Worm (Caenorhabditis elegans): Measurements from ENCODE around the gene dkc-1.
A peak's percentile ranks its signal among the peaks of the same experiment; 100 is the strongest.

DNA sequence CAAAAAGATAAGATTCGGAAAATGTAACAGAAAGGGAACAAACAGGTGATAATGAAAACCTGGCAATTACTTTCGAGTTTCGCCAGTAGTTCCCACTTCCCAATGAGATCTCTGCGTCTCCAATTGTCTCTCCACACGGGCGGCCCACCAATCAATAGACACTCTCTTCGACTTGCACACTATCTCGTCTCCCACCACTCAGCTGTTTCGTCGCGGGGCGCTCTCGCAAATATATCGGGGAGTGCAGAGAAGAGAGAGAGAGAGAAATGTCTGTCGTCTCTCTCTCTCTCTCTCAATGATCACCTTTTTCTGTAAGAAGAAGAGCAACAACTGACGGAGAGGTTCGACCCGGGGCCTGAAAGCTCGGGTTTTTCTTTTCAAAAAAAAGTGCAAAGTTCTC is 28.1 kb upstream of the dkc-1 start:
- TF ChIP-seq pax-1 (tag; optimal IDR thresholded peaks at IDR 0.05): no peak
- no peak for TF ChIP-seq nhr-11 (tag; optimal IDR thresholded peaks at IDR 0.05)
- peak; percentile 67 for TF ChIP-seq tbx-2 (tag; optimal IDR thresholded peaks at IDR 0.05)
- no peak for TF ChIP-seq hlh-8 (tag; optimal IDR thresholded peaks at IDR 0.05)
- peak; percentile 82 for TF ChIP-seq hlh-30 (tag; optimal IDR thresholded peaks at IDR 0.05; ENCODE audit: insufficient read depth)
- TF ChIP-seq unc-55 (GFP tag; optimal IDR thresholded peaks at IDR 0.05): peak; percentile 90
- no peak for TF ChIP-seq fkh-10 (GFP tag; optimal IDR thresholded peaks at IDR 0.05)
- peak; percentile 68 for TF ChIP-seq ceh-18 (tag; optimal IDR thresholded peaks at IDR 0.05)
- no peak for TF ChIP-seq pha-4 (tag; optimal IDR thresholded peaks at IDR 0.05)
- TF ChIP-seq Y22D7AL.16 (tag; optimal IDR thresholded peaks at IDR 0.05): no peak
- TF ChIP-seq odd-2 (tag; optimal IDR thresholded peaks at IDR 0.05): no peak
- TF ChIP-seq dmd-4 (tag; optimal IDR thresholded peaks at IDR 0.05; ENCODE audit: borderline replicate concordance): no peak

Data from whole organism, late embryonic.